Fruit fly (Drosophila melanogaster) whole organism, embryonic: ENCODE results near the gene CG42763.
A peak's percentile ranks its signal among the peaks of the same experiment; 100 is the strongest.

ENCODE experiments used
- CG10147 ChIP-seq: fragments of 200-800 bp; sonication (Bioruptor generic); optimal IDR thresholded peaks from 2 replicates; lab custom pipeline; 2019; ENCODE audit warnings: missing biosample characterization, mild to moderate bottlenecking, missing genetic modification characterization, moderate library complexity
- CG10209 ChIP-seq: fragments of 200-800 bp; sonication (Bioruptor generic); optimal IDR thresholded peaks from 3 replicates; lab custom pipeline; 2017; ENCODE audit warnings: missing biosample characterization, mild to moderate bottlenecking, missing genetic modification characterization, missing genetic modification reagents
- CG12769 ChIP-seq: fragments of 200-800 bp; sonication (Bioruptor generic); optimal IDR thresholded peaks from 2 replicates; lab custom pipeline; 2019; ENCODE audit warnings: missing biosample characterization, mild to moderate bottlenecking, missing genetic modification characterization, moderate library complexity
- CG12942 ChIP-seq: fragments of 200-800 bp; sonication (Bioruptor generic); optimal IDR thresholded peaks from 3 replicates; lab custom pipeline; 2016; ENCODE audit warnings: missing biosample characterization, missing genetic modification characterization
- CG1647 ChIP-seq: fragments of 200-800 bp; sonication (Bioruptor generic); optimal IDR thresholded peaks from 3 replicates; lab custom pipeline; 2016; ENCODE audit warnings: missing biosample characterization, missing genetic modification characterization
- CG16863 ChIP-seq: fragments of 200-800 bp; sonication (Bioruptor generic); optimal IDR thresholded peaks from 3 replicates; lab custom pipeline; 2016; ENCODE audit warnings: missing biosample characterization, missing genetic modification characterization
- CG17361 ChIP-seq: fragments of 200-800 bp; sonication (Bioruptor generic); IDR thresholded peaks from 3 replicates; pipeline ENCODE4 v1.3.6; 2022; ENCODE audit warnings: missing biosample characterization, missing genetic modification characterization
- CG17829 ChIP-seq: fragments of 200-800 bp; optimal IDR thresholded peaks from 2 replicates; lab custom pipeline; 2019; ENCODE audit warnings: missing biosample characterization, mild to moderate bottlenecking, missing genetic modification characterization, moderate library complexity
- CG2202 ChIP-seq: fragments of 200-800 bp; sonication (Bioruptor generic); optimal IDR thresholded peaks from 2 replicates; lab custom pipeline; 2018; ENCODE audit warnings: missing biosample characterization, mild to moderate bottlenecking, missing genetic modification characterization
- CG30403 ChIP-seq: fragments of 200-800 bp; sonication (Bioruptor generic); optimal IDR thresholded peaks from 3 replicates; lab custom pipeline; 2016; ENCODE audit warnings: missing biosample characterization, missing genetic modification characterization
- CG31388 ChIP-seq: fragments of 200-800 bp; sonication (Bioruptor generic); optimal IDR thresholded peaks from 2 replicates; lab custom pipeline; 2016; ENCODE audit warnings: missing biosample characterization, missing genetic modification characterization
- CG3995 ChIP-seq: fragments of 200-800 bp; sonication (Bioruptor generic); optimal IDR thresholded peaks from 3 replicates; lab custom pipeline; 2016; ENCODE audit warnings: missing biosample characterization, missing genetic modification characterization
- CG42726 ChIP-seq: fragments of 200-800 bp; sonication (Bioruptor generic); IDR thresholded peaks from 2 replicates; pipeline ENCODE4 v1.3.6; 2022; ENCODE audit warnings: missing biosample characterization, missing genetic modification characterization; ENCODE audit not compliant: partially characterized antibody
- CG4404 ChIP-seq: fragments of 200-800 bp; sonication (Bioruptor generic); IDR thresholded peaks from 2 replicates; pipeline ENCODE4 v1.3.6; 2022; ENCODE audit warnings: missing biosample characterization, missing genetic modification characterization
- CG5953 ChIP-seq: fragments of 200-800 bp; sonication (Bioruptor generic); IDR thresholded peaks from 2 replicates; pipeline ENCODE4 v1.3.6; 2022; ENCODE audit warnings: missing biosample characterization, missing genetic modification characterization
- CG7372 ChIP-seq: fragments of 200-800 bp; sonication (Bioruptor generic); IDR thresholded peaks from 2 replicates; pipeline ENCODE4 v1.3.6; 2022; ENCODE audit warnings: missing biosample characterization, missing genetic modification characterization
- CG8388 ChIP-seq: fragments of 200-800 bp; sonication (Bioruptor generic); optimal IDR thresholded peaks from 2 replicates; lab custom pipeline; 2019; ENCODE audit warnings: missing biosample characterization, mild to moderate bottlenecking, missing genetic modification characterization, moderate library complexity
- Dp ChIP-seq: fragments of 200-800 bp; sonication (Bioruptor generic); optimal IDR thresholded peaks from 2 replicates; lab custom pipeline; 2018; ENCODE audit warnings: missing biosample characterization, mild to moderate bottlenecking, missing genetic modification characterization, moderate library complexity
- Ets97D ChIP-seq: fragments of 200-800 bp; sonication (Bioruptor generic); optimal IDR thresholded peaks from 3 replicates; lab custom pipeline; 2016; ENCODE audit warnings: missing biosample characterization, missing genetic modification characterization
- HLH4C ChIP-seq: fragments of 200-800 bp; sonication (Bioruptor generic); IDR thresholded peaks from 3 replicates; pipeline ENCODE4 v1.3.6; 2022; ENCODE audit warnings: missing biosample characterization, missing genetic modification characterization; ENCODE audit not compliant: partially characterized antibody
- Hr39 ChIP-seq: fragments of >200 bp; optimal IDR thresholded peaks from 2 replicates; lab custom pipeline; 2017
- Hr78 ChIP-seq, 2 experiments: fragments of 200-800 bp in 1 of 2; fragments of >200 bp in 1 of 2; sonication (Bioruptor generic) in 1 of 2; optimal IDR thresholded peaks; 2 replicates each; lab custom pipeline; 2017 to 2019; ENCODE audit warnings: missing biosample characterization in 2 of 2, missing genetic modification characterization in 2 of 2, mild to moderate bottlenecking in 1 of 2, moderate library complexity in 1 of 2
- Lpt ChIP-seq: fragments of >200 bp; optimal IDR thresholded peaks from 2 replicates; lab custom pipeline; 2018; ENCODE audit warnings: missing biosample characterization, missing genetic modification characterization
- MESR4 ChIP-seq: fragments of 200-800 bp; sonication (Bioruptor generic); optimal IDR thresholded peaks from 2 replicates; lab custom pipeline; 2018; ENCODE audit warnings: missing biosample characterization, mild to moderate bottlenecking, missing genetic modification characterization, moderate library complexity
- Mad ChIP-seq: fragments of 200-800 bp; sonication (Bioruptor generic); optimal IDR thresholded peaks from 2 replicates; lab custom pipeline; 2016; ENCODE audit warnings: missing biosample characterization, missing genetic modification characterization
- Sin3A ChIP-seq: fragments of >200 bp; optimal IDR thresholded peaks from 2 replicates; lab custom pipeline; 2018
- Ssrp ChIP-seq: fragments of 200-800 bp; sonication (Bioruptor generic); optimal IDR thresholded peaks from 2 replicates; lab custom pipeline; 2018; ENCODE audit warnings: missing biosample characterization, mild to moderate bottlenecking, missing genetic modification characterization, moderate library complexity
- Stat92E ChIP-seq, 3 experiments: fragments of >200 bp in 2 of 3; fragments of 200-800 bp in 1 of 3; sonication (Bioruptor generic) in 1 of 3; optimal IDR thresholded peaks; 2 replicates each; lab custom pipeline; 2017 to 2019; ENCODE audit warnings: missing biosample characterization in 3 of 3, missing genetic modification characterization in 3 of 3, mild to moderate bottlenecking in 1 of 3, moderate library complexity in 1 of 3
- al ChIP-seq: fragments of 200-800 bp; sonication (Bioruptor generic); IDR thresholded peaks from 2 replicates; pipeline ENCODE4 v1.3.6; 2022; ENCODE audit warnings: missing biosample characterization, missing genetic modification characterization
- aop ChIP-seq: fragments of 200-800 bp; sonication (Bioruptor generic); IDR thresholded peaks from 2 replicates; pipeline ENCODE4 v1.3.6; 2022; ENCODE audit warnings: missing biosample characterization, missing genetic modification characterization
- ash1 ChIP-seq: fragments of 200-800 bp; sonication (Bioruptor generic); optimal IDR thresholded peaks from 2 replicates; lab custom pipeline; 2018; ENCODE audit warnings: missing biosample characterization, mild to moderate bottlenecking, missing genetic modification characterization
- br ChIP-seq: fragments of >200 bp; optimal IDR thresholded peaks from 2 replicates; lab custom pipeline; 2017
- ems ChIP-seq: fragments of 200-800 bp; sonication (Bioruptor generic); optimal IDR thresholded peaks from 3 replicates; lab custom pipeline; 2016; ENCODE audit warnings: missing biosample characterization, missing genetic modification characterization
- exex ChIP-seq: fragments of 200-800 bp; sonication (Bioruptor generic); optimal IDR thresholded peaks from 4 replicates; lab custom pipeline; 2018; ENCODE audit warnings: missing biosample characterization, mild to moderate bottlenecking, missing genetic modification characterization, moderate library complexity
- grn ChIP-seq: fragments of 200-800 bp; sonication (Bioruptor generic); optimal IDR thresholded peaks from 3 replicates; lab custom pipeline; 2017; ENCODE audit warnings: missing biosample characterization, missing genetic modification characterization
- gt ChIP-seq: fragments of 200-800 bp; sonication (Bioruptor generic); IDR thresholded peaks from 2 replicates; pipeline ENCODE4 v1.3.6; 2022; ENCODE audit warnings: missing biosample characterization, missing genetic modification characterization
- hbn ChIP-seq: fragments of 200-800 bp; sonication (Bioruptor generic); IDR thresholded peaks from 2 replicates; pipeline ENCODE4 v1.3.6; 2022; ENCODE audit warnings: missing biosample characterization, missing genetic modification characterization; ENCODE audit not compliant: partially characterized antibody
- jigr1 ChIP-seq: fragments of 200-800 bp; sonication (Bioruptor generic); IDR thresholded peaks from 3 replicates; pipeline ENCODE4 v1.3.6; 2022; ENCODE audit warnings: missing biosample characterization, missing genetic modification characterization
- kah ChIP-seq: fragments of 200-800 bp; sonication (Bioruptor generic); optimal IDR thresholded peaks from 2 replicates; lab custom pipeline; 2018; ENCODE audit warnings: missing biosample characterization, mild to moderate bottlenecking, missing genetic modification characterization
- kni ChIP-seq: fragments of 200-800 bp; sonication (Bioruptor generic); optimal IDR thresholded peaks from 3 replicates; lab custom pipeline; 2017; ENCODE audit warnings: mild to moderate bottlenecking, missing biosample characterization, missing genetic modification reagents, missing genetic modification characterization
- lmd ChIP-seq: fragments of 200-800 bp; sonication (Bioruptor generic); IDR thresholded peaks from 2 replicates; pipeline ENCODE4 v1.3.6; 2022; ENCODE audit warnings: missing biosample characterization, missing genetic modification characterization
- p53 ChIP-seq: fragments of 200-800 bp; sonication (Bioruptor generic); optimal IDR thresholded peaks from 2 replicates; lab custom pipeline; 2016; ENCODE audit warnings: missing biosample characterization, missing genetic modification characterization
- repo ChIP-seq: fragments of 200-800 bp; sonication (Bioruptor generic); optimal IDR thresholded peaks from 2 replicates; lab custom pipeline; 2016; ENCODE audit warnings: missing biosample characterization, missing genetic modification characterization
- slou ChIP-seq: fragments of 200-800 bp; sonication (Bioruptor generic); optimal IDR thresholded peaks from 3 replicates; lab custom pipeline; 2016; ENCODE audit warnings: missing biosample characterization, missing genetic modification characterization
- tgo ChIP-seq: fragments of 200-800 bp; sonication (Bioruptor generic); IDR thresholded peaks from 3 replicates; pipeline ENCODE4 v1.3.6; 2022; ENCODE audit warnings: missing biosample characterization, missing genetic modification characterization
- tll ChIP-seq, 2 experiments: fragments of 200-800 bp in 1 of 2; fragments of >200 bp in 1 of 2; sonication (Bioruptor generic) in 1 of 2; optimal IDR thresholded peaks; 2 replicates each; lab custom pipeline; 2017 to 2019; ENCODE audit warnings: missing biosample characterization in 2 of 2, missing genetic modification characterization in 2 of 2, mild to moderate bottlenecking in 1 of 2, moderate library complexity in 1 of 2
- trh ChIP-seq: fragments of 200-800 bp; sonication (Bioruptor generic); optimal IDR thresholded peaks from 2 replicates; lab custom pipeline; 2016; ENCODE audit warnings: missing biosample characterization, missing genetic modification characterization
- tx ChIP-seq: fragments of 200-800 bp; sonication (Bioruptor generic); optimal IDR thresholded peaks from 2 replicates; lab custom pipeline; 2016; ENCODE audit warnings: missing biosample characterization, missing genetic modification characterization
- vvl ChIP-seq: fragments of 200-800 bp; sonication (Bioruptor generic); IDR thresholded peaks from 2 replicates; pipeline ENCODE4 v1.3.6; 2022; ENCODE audit warnings: missing biosample characterization, missing genetic modification characterization
- zen2 ChIP-seq: fragments of 200-800 bp; sonication (Bioruptor generic); IDR thresholded peaks from 3 replicates; pipeline ENCODE4 v1.3.6; 2022; ENCODE audit warnings: missing biosample characterization, missing genetic modification characterization; ENCODE audit not compliant: partially characterized antibody

CG42763 gene

dm6 chr2L:8162307-8163024 lies 17.6 kb upstream of the CG42763 start, which contains the start of gene Acbp1 (continued):
- TF ChIP-seq slou (GFP tag; lab: Kevin White, UChicago) (peak; percentile 74), CG7372 (GFP tag; lab: Robert Waterston, UW) (peak; percentile 90), CG12942 (GFP tag; lab: Kevin White, UChicago) (peak; percentile 82), kah (GFP tag; lab: Kevin White, UChicago) (peak; percentile 93), Ssrp (tag; lab: Kevin White, UChicago) (peak; percentile 93), lmd (GFP tag; lab: Robert Waterston, UW) (peak; percentile 93), zen2 (GFP tag; lab: Robert Waterston, UW) (peak; percentile 74; the same call in 2 of the 3 replicates), p53 (peak; percentile 93), CG1647 (GFP tag; lab: Kevin White, UChicago) (peak; percentile 94), Stat92E (GFP tag; optimal IDR thresholded peaks at IDR 0.05; lab: Kevin White, UChicago) (peak in 1 of 3 experiments; percentile 97), CG8388 (GFP tag; lab: Kevin White, UChicago) (peak; percentile 97), CG31388 (peak; percentile 73), Dp (GFP tag; lab: Kevin White, UChicago) (peak; percentile 61), CG4404 (GFP tag; lab: Robert Waterston, UW) (peak; percentile 80), tx (GFP tag; lab: Kevin White, UChicago) (peak; percentile 97), repo (GFP tag; lab: Kevin White, UChicago) (peak; percentile 92), CG2202 (peak; percentile 98), CG16863 (GFP tag; lab: Kevin White, UChicago) (peak; percentile 95), CG17829 (tag; lab: Kevin White, UChicago) (peak; percentile 99), Sin3A (peak; percentile 56), CG30403 (peak; percentile 97), trh (GFP tag; lab: Kevin White, UChicago) (peak; percentile 83), CG42726 (GFP tag; lab: Robert Waterston, UW) (peak; percentile 74), CG5953 (GFP tag; lab: Robert Waterston, UW) (peak; percentile 78), CG10209 (peak; percentile 96), vvl (GFP tag; lab: Robert Waterston, UW) (peak; percentile 95), gt (peak; percentile 68), tll (GFP tag; optimal IDR thresholded peaks at IDR 0.05; lab: Kevin White, UChicago) (no peak), ash1 (GFP tag; lab: Kevin White, UChicago) (peak; percentile 40), CG3995 (GFP tag; lab: Kevin White, UChicago) (peak; percentile 61), MESR4 (GFP tag; lab: Kevin White, UChicago) (peak; percentile 58), exex (tag; lab: Kevin White, UChicago) (peak; percentile 92), Ets97D (GFP tag; lab: Kevin White, UChicago) (peak; percentile 91), aop (GFP tag; lab: Robert Waterston, UW) (peak; percentile 75), CG17361 (GFP tag; lab: Robert Waterston, UW) (peak; percentile 96), CG10147 (GFP tag; lab: Kevin White, UChicago) (peak; percentile 98), kni (GFP tag; lab: Kevin White, UChicago) (peak; percentile 96), hbn (GFP tag; lab: Robert Waterston, UW) (peak; percentile 62), CG12769 (peak; percentile 97), tgo (peak; percentile 90), Hr78 (GFP tag; optimal IDR thresholded peaks at IDR 0.05; lab: Kevin White, UChicago) (peak in 1 of 2 experiments; percentile 92), jigr1 (GFP tag; lab: Robert Waterston, UW) (peak; percentile 57; the same call in 2 of the 3 replicates), Lpt (no peak), ems (GFP tag; lab: Kevin White, UChicago) (peak; percentile 90), HLH4C (peak; percentile 68; the same call in 1 of the 3 replicates), Mad (GFP tag; lab: Kevin White, UChicago) (peak; percentile 91), grn (GFP tag; lab: Kevin White, UChicago) (peak; percentile 67), br (lab: Kevin White, UChicago) (no peak), al (GFP tag; lab: Robert Waterston, UW) (peak; percentile 87), Hr39 (lab: Kevin White, UChicago) (no peak)
